Worm (Caenorhabditis elegans): ENCODE results near the gene F25G6.8.

Gene F25G6.8

ce11 chrV:8565075-8565474 lies at the start of gene F25G6.8:
Gene F25G6.8, minus strand, starts transcription at chrV:8565175.
- no peak for TF ChIP-seq fkh-8 (tag; optimal IDR thresholded peaks at IDR 0.05)
- no peak for TF ChIP-seq Y116A8C.19 (tag; optimal IDR thresholded peaks at IDR 0.05; ENCODE audit: borderline replicate concordance)
- TF ChIP-seq grh-1 (GFP tag; IDR thresholded peaks at IDR 0.05) = no peak
- no peak for TF ChIP-seq nhr-12 (tag; optimal IDR thresholded peaks at IDR 0.05)
- TF ChIP-seq fkh-10 (GFP tag; optimal IDR thresholded peaks at IDR 0.05) = no peak
- no peak for TF ChIP-seq sox-4 (tag; optimal IDR thresholded peaks at IDR 0.05)
- no peak for TF ChIP-seq C34B4.2 (tag; optimal IDR thresholded peaks at IDR 0.05)
- TF ChIP-seq efl-3 (GFP tag; optimal IDR thresholded peaks at IDR 0.05) = no peak
- no peak for TF ChIP-seq egl-13 (tag; optimal IDR thresholded peaks at IDR 0.05)
- TF ChIP-seq fkh-4 (tag; optimal IDR thresholded peaks at IDR 0.05; ENCODE audit: borderline replicate concordance) = no peak
- no peak for TF ChIP-seq jun-1 (tag; optimal IDR thresholded peaks at IDR 0.05)
- no peak for TF ChIP-seq aha-1 (tag; optimal IDR thresholded peaks at IDR 0.05)
- TF ChIP-seq elt-2 (tag; optimal IDR thresholded peaks at IDR 0.05) = no peak
- TF ChIP-seq hlh-17 (GFP tag; optimal IDR thresholded peaks at IDR 0.05; ENCODE audit: borderline replicate concordance) = no peak
- TF ChIP-seq mef-2 (tag; optimal IDR thresholded peaks at IDR 0.05) = no peak
- no peak for TF ChIP-seq irx-1 (tag; optimal IDR thresholded peaks at IDR 0.05)
- no peak for TF ChIP-seq efl-1 (optimal IDR thresholded peaks at IDR 0.05)
- no peak for TF ChIP-seq efl-1 (GFP tag; optimal IDR thresholded peaks at IDR 0.05 in 1 of 2)
- TF ChIP-seq dpl-1 (GFP tag; optimal IDR thresholded peaks at IDR 0.05) = no peak

DNA sequence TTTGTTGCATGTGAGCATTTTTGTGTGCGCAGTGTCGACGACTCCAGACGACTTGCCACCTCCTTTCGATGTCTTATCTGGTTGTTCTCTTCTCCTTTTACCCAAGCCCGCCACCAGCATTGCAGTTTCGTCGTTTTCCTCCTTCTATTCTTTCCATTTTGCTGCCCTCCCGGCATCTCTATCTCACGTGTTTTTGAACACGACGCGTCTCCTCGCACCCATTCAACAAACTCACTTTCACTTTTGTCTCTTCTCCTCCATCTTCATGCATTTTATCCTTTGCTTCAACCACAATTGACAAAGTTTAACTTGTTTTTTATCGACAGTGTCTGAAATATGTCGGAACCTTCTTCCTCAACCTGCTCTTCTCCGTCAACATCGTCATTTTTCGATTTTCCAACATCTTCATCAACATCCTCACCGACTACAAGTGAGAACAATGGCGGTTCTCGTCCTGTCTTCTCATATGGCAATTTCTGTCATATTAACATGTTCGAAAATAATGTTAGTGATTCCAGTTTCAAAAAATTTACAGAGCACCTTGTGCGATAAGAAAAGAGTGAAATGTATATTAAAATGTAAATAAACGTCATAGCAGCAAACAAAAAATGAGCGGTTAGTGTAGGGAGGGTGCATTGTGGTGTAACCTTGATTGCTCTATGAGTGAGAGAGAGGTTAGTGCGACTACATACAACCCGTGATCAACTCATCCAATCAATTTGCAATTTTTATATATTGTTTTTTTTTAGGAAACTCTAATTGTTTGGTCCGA lies 45.8 kb upstream of the F25G6.8 start, which contains the start of gene fip-4:
Gene fip-4 (minus strand): TSS at position 636 of the 772 bp plus-strand sequence.
- peak; percentile 26 for TF ChIP-seq nhr-90 (tag; optimal IDR thresholded peaks at IDR 0.05; ENCODE audit: poor library complexity)
- no peak for TF ChIP-seq ceh-90 (tag; optimal IDR thresholded peaks at IDR 0.05)
- no peak for TF ChIP-seq nhr-77 (tag; optimal IDR thresholded peaks at IDR 0.05)
- peak; percentile 43 for TF ChIP-seq nhr-47 (tag; optimal IDR thresholded peaks at IDR 0.05)
- TF ChIP-seq efl-1 (optimal IDR thresholded peaks at IDR 0.05) = no peak
- peak in 1 of 2 experiments; percentile 80 for TF ChIP-seq efl-1 (GFP tag; optimal IDR thresholded peaks at IDR 0.05 in 1 of 2)
- TF ChIP-seq mep-1 (tag; optimal IDR thresholded peaks at IDR 0.05) = peak; percentile 24
- peak in 1 of 3 experiments; percentile 2 for TF ChIP-seq dpl-1 (GFP tag; optimal IDR thresholded peaks at IDR 0.05)
- TF ChIP-seq C16A3.4 (tag; optimal IDR thresholded peaks at IDR 0.05) = peak; percentile 31
- no peak for TF ChIP-seq aha-1 (tag; optimal IDR thresholded peaks at IDR 0.05)
- no peak for TF ChIP-seq aly-2 (tag; optimal IDR thresholded peaks at IDR 0.05)
- TF ChIP-seq nhr-19 (GFP tag; conservative IDR thresholded peaks at IDR 0.05) = peak; percentile 63
- peak; percentile 87 for TF ChIP-seq nhr-85 (tag)
- TF ChIP-seq ceh-82 (tag; optimal IDR thresholded peaks at IDR 0.05) = peak in 1 of 3 experiments; percentile 29
- TF ChIP-seq ztf-11 (tag; optimal IDR thresholded peaks at IDR 0.05) = peak in 1 of 2 experiments; percentile 2
- peak; percentile 99 for TF ChIP-seq blmp-1 (tag; optimal IDR thresholded peaks at IDR 0.05)
- TF ChIP-seq lsy-2 (tag; optimal IDR thresholded peaks at IDR 0.05) = peak; percentile 6 to 30
- TF ChIP-seq unc-86 (tag; optimal IDR thresholded peaks at IDR 0.05) = no peak
- peak; percentile 56 for TF ChIP-seq snu-23 (GFP tag; optimal IDR thresholded peaks at IDR 0.05)
- TF ChIP-seq pag-3 (tag; optimal IDR thresholded peaks at IDR 0.05; ENCODE audit: borderline replicate concordance, insufficient read depth) = no peak
- TF ChIP-seq mdl-1 (tag; optimal IDR thresholded peaks at IDR 0.05) = peak in 1 of 2 experiments; percentile 77
- TF ChIP-seq lir-3 (tag; optimal IDR thresholded peaks at IDR 0.05; ENCODE audit: poor library complexity) = no peak
- no peak for TF ChIP-seq ceh-63 (GFP tag; optimal IDR thresholded peaks at IDR 0.05)
- TF ChIP-seq nhr-20 (tag; optimal IDR thresholded peaks at IDR 0.05) = peak; percentile 61
- peak; percentile 60 for TF ChIP-seq elt-2 (tag; optimal IDR thresholded peaks at IDR 0.05)
- TF ChIP-seq lin-39 (tag; optimal IDR thresholded peaks at IDR 0.05) = no peak
- TF ChIP-seq nhr-12 (tag; optimal IDR thresholded peaks at IDR 0.05) = no peak
- no peak for TF ChIP-seq C34B4.2 (tag; optimal IDR thresholded peaks at IDR 0.05)
- peak; percentile 22 for TF ChIP-seq ztf-4 (tag; optimal IDR thresholded peaks at IDR 0.05)
- peak; percentile 83 for TF ChIP-seq lin-14 (GFP tag; optimal IDR thresholded peaks at IDR 0.05)
- TF ChIP-seq nhr-71 (tag; optimal IDR thresholded peaks at IDR 0.05) = peak; percentile 52
- TF ChIP-seq elt-3 (tag; optimal IDR thresholded peaks at IDR 0.05) = peak in 3 of 6 experiments; percentile 7 to 75 (median 49)
- TF ChIP-seq unc-130 (tag; optimal IDR thresholded peaks at IDR 0.05) = peak; percentile 59
- TF ChIP-seq irx-1 (tag; optimal IDR thresholded peaks at IDR 0.05) = peak; percentile 7
- no peak for TF ChIP-seq fkh-8 (tag; optimal IDR thresholded peaks at IDR 0.05)
- TF ChIP-seq grh-1 (GFP tag; IDR thresholded peaks at IDR 0.05) = 0 out of 2 replicates have a peak, but pooled peaks have one; percentile 42
- TF ChIP-seq lin-35 (GFP tag; optimal IDR thresholded peaks at IDR 0.05) = peak in 1 of 2 experiments; percentile 61

Measured in whole organism, L1 larva.